Worm (Caenorhabditis elegans) whole organism, midembryonic: ENCODE data around the gene C16A3.5.

Source experiments
- T22C8.4 ChIP-seq: fragments of 200-800 bp; sonication (Bioruptor generic); IDR thresholded peaks from 2 replicates; pipeline ENCODE4 v1.3.6; 2022; ENCODE audit warnings: missing genetic modification characterization, missing compliant biosample characterization
- cog-1 ChIP-seq: sonication (generic microtip); optimal IDR thresholded peaks from 2 replicates; lab custom pipeline; 2016; ENCODE audit warnings: missing genetic modification characterization, missing compliant biosample characterization
- flt-1 ChIP-seq: fragments of 200-800 bp; sonication (Bioruptor generic); IDR thresholded peaks from 2 replicates; pipeline ENCODE4 v1.3.6; 2022; ENCODE audit warnings: missing genetic modification characterization, missing compliant biosample characterization
- klf-2 ChIP-seq: fragments of 200-800 bp; sonication (Bioruptor generic); conservative IDR thresholded peaks from 2 replicates; pipeline ENCODE4 v1.3.6; 2022; ENCODE audit warnings: missing genetic modification reagents, missing genetic modification characterization, missing compliant biosample characterization
- med-1 ChIP-seq: sonication (generic microtip); optimal IDR thresholded peaks from 2 replicates; lab custom pipeline; 2017; ENCODE audit warnings: missing genetic modification characterization, mild to moderate bottlenecking, missing compliant biosample characterization, antibody characterized with exemption, missing genetic modification reagents; ENCODE audit not compliant: insufficient read depth
- ref-1 ChIP-seq: fragments of 200-800 bp; sonication (Bioruptor generic); conservative IDR thresholded peaks from 2 replicates; pipeline ENCODE4 v1.3.6; 2022; ENCODE audit warnings: missing genetic modification reagents, missing genetic modification characterization, missing compliant biosample characterization
- tab-1 ChIP-seq: fragments of 200-800 bp; sonication (Bioruptor generic); IDR thresholded peaks from 2 replicates; pipeline ENCODE4 v1.3.6; 2022; ENCODE audit warnings: missing genetic modification characterization, missing compliant biosample characterization
- ztf-29 ChIP-seq: fragments of 200-800 bp; sonication (Bioruptor generic); IDR thresholded peaks from 2 replicates; pipeline ENCODE4 v1.3.6; 2022; ENCODE audit warnings: missing genetic modification reagents, missing genetic modification characterization, missing compliant biosample characterization

- TF ChIP-seq klf-2 (GFP tag; lab: Robert Waterston, UW), result no peak
- no peak for TF ChIP-seq tab-1 (GFP tag; lab: Robert Waterston, UW)
- no peak for TF ChIP-seq flt-1 (GFP tag; lab: Robert Waterston, UW)
- no peak for TF ChIP-seq T22C8.4 (GFP tag; lab: Robert Waterston, UW)
- no peak for TF ChIP-seq med-1 (GFP tag; lab: Kevin White, UChicago)
- no peak for TF ChIP-seq cog-1
- no peak for TF ChIP-seq ztf-29
- TF ChIP-seq ref-1 (GFP tag; lab: Robert Waterston, UW), result no peak
Measured at ce11 chrIII:6360825-6361224, 19.7 kb upstream of the C16A3.5 start.
